Worm (Caenorhabditis elegans) whole organism, L4/young adult: ENCODE data around the gene spp-21.

Experiments used
- W03F9.2 ChIP-seq: fragments of 150-350 bp; optimal IDR thresholded peaks from 2 replicates; lab custom pipeline; 2014; ENCODE audit warnings: missing biosample characterization, missing genetic modification characterization
- dao-5 ChIP-seq: sonication (generic microtip); optimal IDR thresholded peaks from 2 replicates; lab custom pipeline; 2016; ENCODE audit warnings: missing genotype, missing genetic modification characterization, moderate library complexity, missing compliant biosample characterization
- him-1 ChIP-seq: sonication (generic microtip); optimal IDR thresholded peaks from 2 replicates; lab custom pipeline; 2016; ENCODE audit warnings: missing genotype, missing genetic modification reagents, missing genetic modification characterization, missing compliant biosample characterization

- no peak for TF ChIP-seq W03F9.2 (tag; lab: Kevin White, UChicago)
- TF ChIP-seq him-1 (tag; lab: Kevin White, UChicago) = no peak
- no peak for TF ChIP-seq dao-5 (tag; lab: Kevin White, UChicago)
These were observed 26.4 kb upstream of the spp-21 start for ce11 chrX:11463568-11463967.
